Comparison of ENCODE assay signal across 1 fruit fly cellular context in the genomic region with DNA sequence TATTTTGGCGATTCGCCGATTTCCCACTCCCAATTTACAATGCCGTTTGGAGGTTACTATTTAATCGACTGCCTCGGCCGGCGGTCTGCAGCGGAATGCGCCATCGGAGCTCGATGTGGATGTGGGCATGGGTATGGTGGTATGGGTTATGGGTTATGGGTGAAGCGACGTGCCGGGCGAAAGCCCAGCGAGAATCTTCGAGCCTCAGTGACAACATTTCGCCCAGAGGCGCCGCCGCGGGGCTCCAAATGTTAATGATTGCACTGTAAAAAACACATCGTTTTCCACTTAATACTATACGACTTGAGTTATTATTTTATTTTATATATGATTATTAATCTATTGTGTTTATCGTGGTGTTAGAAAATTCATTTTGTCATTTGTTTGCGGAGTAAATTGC.
A peak's percentile ranks its signal among the peaks of the same experiment; 100 is the strongest.
TF ChIP-seq lines count a peak whose summit lies in the region.

No protein-coding gene starts in this region.

TF ChIP-seq in whole organism, embryonic, 481 proteins besides CTCF, POLR2A, EP300 and RAD21 (continued from another document and continues in another):
- TF ChIP-seq C15 (GFP tag; IDR thresholded peaks at IDR 0.05; lab: Robert Waterston, UW), result no peak
- TF ChIP-seq Eip74EF (GFP tag; optimal IDR thresholded peaks at IDR 0.05; lab: Kevin White, UChicago), result no peak
- no peak for TF ChIP-seq CG10654 (GFP tag; optimal IDR thresholded peaks at IDR 0.05; lab: Kevin White, UChicago)
- no peak for TF ChIP-seq Adf1 (GFP tag; IDR thresholded peaks at IDR 0.05; lab: Robert Waterston, UW)
- TF ChIP-seq CG10543 (GFP tag; optimal IDR thresholded peaks at IDR 0.05; lab: Kevin White, UChicago), result peak; percentile 25
- TF ChIP-seq MTF-1 (GFP tag; optimal IDR thresholded peaks at IDR 0.05; lab: Kevin White, UChicago; ENCODE audit: borderline replicate concordance), result no peak
- no peak for TF ChIP-seq CG17829 (tag; optimal IDR thresholded peaks at IDR 0.05; lab: Kevin White, UChicago)
- no peak for TF ChIP-seq CG8089 (GFP tag; optimal IDR thresholded peaks at IDR 0.05; lab: Kevin White, UChicago)
- TF ChIP-seq CG10321 (GFP tag; IDR thresholded peaks at IDR 0.05; lab: Robert Waterston, UW), result no peak
- TF ChIP-seq CG1603 (tag; optimal IDR thresholded peaks at IDR 0.05; lab: Kevin White, UChicago), result no peak
- no peak for TF ChIP-seq twi (tag; optimal IDR thresholded peaks at IDR 0.05; lab: Kevin White, UChicago)
- no peak for TF ChIP-seq CG2120 (GFP tag; optimal IDR thresholded peaks at IDR 0.05; lab: Kevin White, UChicago)
- peak; percentile 36; the same call in 1 of the 2 replicates for TF ChIP-seq CG9932 (GFP tag; IDR thresholded peaks at IDR 0.05; lab: Robert Waterston, UW)
- no peak for TF ChIP-seq da (GFP tag; optimal IDR thresholded peaks at IDR 0.05; lab: Kevin White, UChicago)
- TF ChIP-seq Drgx (GFP tag; IDR thresholded peaks at IDR 0.05; lab: Robert Waterston, UW), result 0 out of 2 replicates have a peak, but pooled peaks have one; percentile 19
- no peak for TF ChIP-seq CG10431 (GFP tag; optimal IDR thresholded peaks at IDR 0.05; lab: Kevin White, UChicago)
- no peak for TF ChIP-seq aop (GFP tag; IDR thresholded peaks at IDR 0.05; lab: Robert Waterston, UW)
- TF ChIP-seq eve (GFP tag; optimal IDR thresholded peaks at IDR 0.05; lab: Kevin White, UChicago), result no peak
- TF ChIP-seq psq (GFP tag; optimal IDR thresholded peaks at IDR 0.05; lab: Kevin White, UChicago), result no peak
- TF ChIP-seq jing (GFP tag; optimal IDR thresholded peaks at IDR 0.05; lab: Kevin White, UChicago), result no peak
- TF ChIP-seq p53 (GFP tag; optimal IDR thresholded peaks at IDR 0.05; lab: Kevin White, UChicago), result no peak
- no peak for TF ChIP-seq CG9817 (tag; optimal IDR thresholded peaks at IDR 0.05; lab: Kevin White, UChicago)
- TF ChIP-seq CG4854 (GFP tag; optimal IDR thresholded peaks at IDR 0.05; lab: Kevin White, UChicago), result no peak
- TF ChIP-seq GATAe (GFP tag; conservative IDR thresholded peaks at IDR 0.05; lab: Robert Waterston, UW), result no peak
- no peak for TF ChIP-seq stc (GFP tag; IDR thresholded peaks at IDR 0.05; lab: Robert Waterston, UW)
- no peak for TF ChIP-seq Dp (GFP tag; optimal IDR thresholded peaks at IDR 0.05; lab: Kevin White, UChicago)
- TF ChIP-seq Sox100B (GFP tag; optimal IDR thresholded peaks at IDR 0.05; lab: Kevin White, UChicago), result peak; percentile 8
- TF ChIP-seq Oaz (GFP tag; IDR thresholded peaks at IDR 0.05; lab: Robert Waterston, UW), result no peak
- TF ChIP-seq CG13894 (tag; optimal IDR thresholded peaks at IDR 0.05; lab: Kevin White, UChicago), result no peak
- TF ChIP-seq Ada2b (GFP tag; IDR thresholded peaks at IDR 0.05; lab: Robert Waterston, UW), result no peak
- peak; percentile 17 for TF ChIP-seq CG18262 (tag; optimal IDR thresholded peaks at IDR 0.05; lab: Kevin White, UChicago)
- peak; percentile 24 for TF ChIP-seq Sox102F (GFP tag; optimal IDR thresholded peaks at IDR 0.05; lab: Kevin White, UChicago)
- TF ChIP-seq CG7987 (GFP tag; optimal IDR thresholded peaks at IDR 0.05; lab: Kevin White, UChicago), result no peak
- 0 out of 3 replicates have a peak, but pooled peaks have one; percentile 39 for TF ChIP-seq CG17361 (GFP tag; IDR thresholded peaks at IDR 0.05; lab: Robert Waterston, UW)
- TF ChIP-seq kay (GFP tag; optimal IDR thresholded peaks at IDR 0.05; lab: Kevin White, UChicago), result no peak
- no peak for TF ChIP-seq salm (tag; optimal IDR thresholded peaks at IDR 0.05; lab: Kevin White, UChicago)
- TF ChIP-seq Mrtf (GFP tag; IDR thresholded peaks at IDR 0.05; lab: Robert Waterston, UW), result no peak
- TF ChIP-seq tap (tag; optimal IDR thresholded peaks at IDR 0.05; lab: Kevin White, UChicago), result no peak
- no peak for TF ChIP-seq CG4707 (GFP tag; optimal IDR thresholded peaks at IDR 0.05; lab: Kevin White, UChicago)
- TF ChIP-seq crc (GFP tag; optimal IDR thresholded peaks at IDR 0.05; lab: Kevin White, UChicago), result no peak
- TF ChIP-seq Blimp-1 (GFP tag; optimal IDR thresholded peaks at IDR 0.05; lab: Kevin White, UChicago), result peak; percentile 27
- no peak for TF ChIP-seq CG17612 (GFP tag; IDR thresholded peaks at IDR 0.05; lab: Robert Waterston, UW)
- no peak for TF ChIP-seq CG32772 (GFP tag; IDR thresholded peaks at IDR 0.05; lab: Robert Waterston, UW)
- TF ChIP-seq gsb (GFP tag; IDR thresholded peaks at IDR 0.05; lab: Robert Waterston, UW), result no peak
- TF ChIP-seq dysf (GFP tag; IDR thresholded peaks at IDR 0.05; lab: Robert Waterston, UW), result 0 out of 3 replicates have a peak, but pooled peaks have one; percentile 18
- no peak for TF ChIP-seq Hmx (GFP tag; optimal IDR thresholded peaks at IDR 0.05; lab: Kevin White, UChicago)
- TF ChIP-seq CG15601 (tag; optimal IDR thresholded peaks at IDR 0.05; lab: Kevin White, UChicago), result no peak
- no peak for TF ChIP-seq Awh (GFP tag; IDR thresholded peaks at IDR 0.05; lab: Robert Waterston, UW)
- TF ChIP-seq ap (GFP tag; IDR thresholded peaks at IDR 0.05; lab: Robert Waterston, UW), result no peak
- TF ChIP-seq CG13296 (GFP tag; optimal IDR thresholded peaks at IDR 0.05; lab: Kevin White, UChicago), result no peak
- TF ChIP-seq Neu2 (GFP tag; optimal IDR thresholded peaks at IDR 0.05; lab: Kevin White, UChicago; ENCODE audit: borderline replicate concordance), result no peak
- TF ChIP-seq prd (optimal IDR thresholded peaks at IDR 0.05; lab: Kevin White, UChicago), result no peak
- no peak for TF ChIP-seq prd (GFP tag; IDR thresholded peaks at IDR 0.05; lab: Robert Waterston, UW)
- TF ChIP-seq btn (GFP tag; optimal IDR thresholded peaks at IDR 0.05; lab: Kevin White, UChicago), result no peak
- no peak for TF ChIP-seq Sry-β (GFP tag; optimal IDR thresholded peaks at IDR 0.05; lab: Kevin White, UChicago)
- no peak for TF ChIP-seq vnd (GFP tag; IDR thresholded peaks at IDR 0.05; lab: Robert Waterston, UW; ENCODE audit: partially characterized antibody)
- no peak for TF ChIP-seq Ravus (GFP tag; IDR thresholded peaks at IDR 0.05; lab: Robert Waterston, UW)
- TF ChIP-seq gem (tag; optimal IDR thresholded peaks at IDR 0.05; lab: Kevin White, UChicago), result peak; percentile 27
- TF ChIP-seq CG17385 (GFP tag; optimal IDR thresholded peaks at IDR 0.05; lab: Kevin White, UChicago), result peak; percentile 3
- no peak for TF ChIP-seq CG30403 (GFP tag; optimal IDR thresholded peaks at IDR 0.05; lab: Kevin White, UChicago)
- TF ChIP-seq Nf-YA (GFP tag; IDR thresholded peaks at IDR 0.05; lab: Robert Waterston, UW), result 0 out of 2 replicates have a peak, but pooled peaks have one; percentile 8
- no peak for TF ChIP-seq fd102C (GFP tag; optimal IDR thresholded peaks at IDR 0.05; lab: Kevin White, UChicago)
- TF ChIP-seq CG7928 (GFP tag; optimal IDR thresholded peaks at IDR 0.05; lab: Kevin White, UChicago), result no peak
- no peak for TF ChIP-seq Nf-YB (GFP tag; optimal IDR thresholded peaks at IDR 0.05; lab: Kevin White, UChicago)
- no peak for TF ChIP-seq Pdp1 (GFP tag; optimal IDR thresholded peaks at IDR 0.05; lab: Kevin White, UChicago)
- no peak for TF ChIP-seq klu (GFP tag; IDR thresholded peaks at IDR 0.05; lab: Robert Waterston, UW)
- no peak for TF ChIP-seq Hmr (GFP tag; optimal IDR thresholded peaks at IDR 0.05; lab: Kevin White, UChicago)
- TF ChIP-seq B-H2 (GFP tag; optimal IDR thresholded peaks at IDR 0.05; lab: Kevin White, UChicago), result no peak
- TF ChIP-seq sob (GFP tag; IDR thresholded peaks at IDR 0.05; lab: Robert Waterston, UW), result no peak
- no peak for TF ChIP-seq CG3163 (GFP tag; optimal IDR thresholded peaks at IDR 0.05; lab: Kevin White, UChicago)
- TF ChIP-seq CG1024 (GFP tag; IDR thresholded peaks at IDR 0.05; lab: Robert Waterston, UW), result no peak
- no peak for TF ChIP-seq so (GFP tag; IDR thresholded peaks at IDR 0.05; lab: Robert Waterston, UW)
- no peak for TF ChIP-seq CG3847 (GFP tag; IDR thresholded peaks at IDR 0.05; lab: Robert Waterston, UW)
- 0 out of 3 replicates have a peak, but pooled peaks have one; percentile 55 for TF ChIP-seq gce (GFP tag; IDR thresholded peaks at IDR 0.05; lab: Robert Waterston, UW)
- no peak for TF ChIP-seq Sin3A (optimal IDR thresholded peaks at IDR 0.05; lab: Kevin White, UChicago)
- no peak for TF ChIP-seq HHEX (GFP tag; optimal IDR thresholded peaks at IDR 0.05; lab: Kevin White, UChicago)
- no peak for TF ChIP-seq CG11723 (GFP tag; optimal IDR thresholded peaks at IDR 0.05; lab: Kevin White, UChicago)
- no peak for TF ChIP-seq YL-1 (GFP tag; optimal IDR thresholded peaks at IDR 0.05; lab: Kevin White, UChicago)
- no peak for TF ChIP-seq Chrac-16 (GFP tag; optimal IDR thresholded peaks at IDR 0.05; lab: Kevin White, UChicago)
- no peak for TF ChIP-seq Lpt (GFP tag; optimal IDR thresholded peaks at IDR 0.05; lab: Kevin White, UChicago)
- TF ChIP-seq dmrt99B (tag; optimal IDR thresholded peaks at IDR 0.05; lab: Kevin White, UChicago), result peak; percentile 5
- TF ChIP-seq Med (GFP tag; lab: Kevin White, UChicago), result peak; percentile 29
- TF ChIP-seq CG11085 (GFP tag; IDR thresholded peaks at IDR 0.05; lab: Robert Waterston, UW), result no peak
- no peak for TF ChIP-seq CG4617 (GFP tag; optimal IDR thresholded peaks at IDR 0.05; lab: Kevin White, UChicago; ENCODE audit: borderline replicate concordance)
- no peak for TF ChIP-seq CG2875 (GFP tag; optimal IDR thresholded peaks at IDR 0.05; lab: Kevin White, UChicago)
- no peak for TF ChIP-seq Stat92E (GFP tag; optimal IDR thresholded peaks at IDR 0.05; lab: Kevin White, UChicago)
- no peak for TF ChIP-seq CG42726 (GFP tag; IDR thresholded peaks at IDR 0.05; lab: Robert Waterston, UW; ENCODE audit: partially characterized antibody)
- no peak for TF ChIP-seq bcd (GFP tag; optimal IDR thresholded peaks at IDR 0.05; lab: Kevin White, UChicago)
- TF ChIP-seq CG14441 (GFP tag; IDR thresholded peaks at IDR 0.05; lab: Robert Waterston, UW), result no peak
- TF ChIP-seq Rfx (GFP tag; IDR thresholded peaks at IDR 0.05; lab: Robert Waterston, UW), result peak; percentile 38; the same call in 1 of the 2 replicates
- TF ChIP-seq gcm (GFP tag; optimal IDR thresholded peaks at IDR 0.05; lab: Kevin White, UChicago), result no peak
- TF ChIP-seq sna (GFP tag; IDR thresholded peaks at IDR 0.05; lab: Robert Waterston, UW; ENCODE audit: partially characterized antibody), result no peak
- no peak for TF ChIP-seq nerfin-2 (GFP tag; IDR thresholded peaks at IDR 0.05; lab: Robert Waterston, UW; ENCODE audit: partially characterized antibody)
- TF ChIP-seq az2 (GFP tag; optimal IDR thresholded peaks at IDR 0.05; lab: Kevin White, UChicago), result no peak
- TF ChIP-seq slp2 (GFP tag; optimal IDR thresholded peaks at IDR 0.05; lab: Kevin White, UChicago), result no peak
- no peak for TF ChIP-seq ewg (GFP tag; optimal IDR thresholded peaks at IDR 0.05; lab: Kevin White, UChicago)
- TF ChIP-seq zen (tag; optimal IDR thresholded peaks at IDR 0.05; lab: Kevin White, UChicago), result no peak
- 0 out of 2 replicates have a peak, but pooled peaks have one; percentile 38 for TF ChIP-seq Xrp1 (GFP tag; IDR thresholded peaks at IDR 0.05; lab: Robert Waterston, UW)
- TF ChIP-seq CG11560 (tag; IDR thresholded peaks at IDR 0.05; lab: Robert Waterston, UW), result no peak
- no peak for TF ChIP-seq CG8281 (tag; optimal IDR thresholded peaks at IDR 0.05; lab: Kevin White, UChicago)
- peak; percentile 35 for TF ChIP-seq sd (tag; optimal IDR thresholded peaks at IDR 0.05; lab: Kevin White, UChicago)
- TF ChIP-seq pho (GFP tag; optimal IDR thresholded peaks at IDR 0.05; lab: Kevin White, UChicago), result no peak
- no peak for TF ChIP-seq otp (GFP tag; IDR thresholded peaks at IDR 0.05; lab: Robert Waterston, UW)
- TF ChIP-seq crp (GFP tag; optimal IDR thresholded peaks at IDR 0.05; lab: Kevin White, UChicago), result no peak
- TF ChIP-seq Dip3 (GFP tag; optimal IDR thresholded peaks at IDR 0.05; lab: Kevin White, UChicago), result no peak
- TF ChIP-seq Scr (GFP tag; IDR thresholded peaks at IDR 0.05; lab: Robert Waterston, UW; ENCODE audit: partially characterized antibody), result no peak
- no peak for TF ChIP-seq Bdp1 (GFP tag; optimal IDR thresholded peaks at IDR 0.05; lab: Kevin White, UChicago)
- TF ChIP-seq zfh2 (GFP tag; optimal IDR thresholded peaks at IDR 0.05; lab: Kevin White, UChicago), result no peak
- no peak for TF ChIP-seq Atf3 (GFP tag; optimal IDR thresholded peaks at IDR 0.05; lab: Kevin White, UChicago)
- no peak for TF ChIP-seq PHDP (tag; optimal IDR thresholded peaks at IDR 0.05; lab: Kevin White, UChicago)
- no peak for TF ChIP-seq fu2 (GFP tag; optimal IDR thresholded peaks at IDR 0.05; lab: Kevin White, UChicago)
- no peak for TF ChIP-seq CG17568 (GFP tag; optimal IDR thresholded peaks at IDR 0.05; lab: Kevin White, UChicago)
- TF ChIP-seq CG31224 (GFP tag; IDR thresholded peaks at IDR 0.05; lab: Robert Waterston, UW), result no peak
- no peak for TF ChIP-seq sqz (GFP tag; optimal IDR thresholded peaks at IDR 0.05; lab: Kevin White, UChicago)
- no peak for TF ChIP-seq Kr (GFP tag; optimal IDR thresholded peaks at IDR 0.05; lab: Kevin White, UChicago)
- TF ChIP-seq CG8944 (GFP tag; optimal IDR thresholded peaks at IDR 0.05; lab: Kevin White, UChicago), result no peak
- TF ChIP-seq CG15479 (GFP tag; optimal IDR thresholded peaks at IDR 0.05; lab: Kevin White, UChicago), result no peak
- TF ChIP-seq br (optimal IDR thresholded peaks at IDR 0.05; lab: Kevin White, UChicago), result no peak
- 0 out of 2 replicates have a peak, but pooled peaks have one; percentile 9 for TF ChIP-seq NFAT (GFP tag; IDR thresholded peaks at IDR 0.05; lab: Robert Waterston, UW)
- TF ChIP-seq CG13775 (GFP tag; optimal IDR thresholded peaks at IDR 0.05; lab: Kevin White, UChicago), result no peak
- no peak for TF ChIP-seq h (optimal IDR thresholded peaks at IDR 0.05; lab: Kevin White, UChicago)
- TF ChIP-seq sens-2 (GFP tag; IDR thresholded peaks at IDR 0.05; lab: Robert Waterston, UW), result no peak
- no peak for TF ChIP-seq nerfin-1 (tag; optimal IDR thresholded peaks at IDR 0.05; lab: Kevin White, UChicago)
- TF ChIP-seq CG15073 (GFP tag; optimal IDR thresholded peaks at IDR 0.05; lab: Kevin White, UChicago), result no peak
- TF ChIP-seq BtbVII (GFP tag; optimal IDR thresholded peaks at IDR 0.05; lab: Kevin White, UChicago), result no peak
- TF ChIP-seq bsh (GFP tag; optimal IDR thresholded peaks at IDR 0.05; lab: Kevin White, UChicago), result no peak
- TF ChIP-seq CG1529 (GFP tag; optimal IDR thresholded peaks at IDR 0.05; lab: Kevin White, UChicago), result no peak
- no peak for TF ChIP-seq pnt (GFP tag; optimal IDR thresholded peaks at IDR 0.05; lab: Kevin White, UChicago)
- no peak for TF ChIP-seq Vsx1 (GFP tag; optimal IDR thresholded peaks at IDR 0.05; lab: Kevin White, UChicago)
- TF ChIP-seq dati (GFP tag; IDR thresholded peaks at IDR 0.05; lab: Robert Waterston, UW), result no peak
- no peak for TF ChIP-seq CG14014 (GFP tag; IDR thresholded peaks at IDR 0.05; lab: Robert Waterston, UW)
- 0 out of 3 replicates have a peak, but pooled peaks have one; percentile 10 for TF ChIP-seq sr (GFP tag; IDR thresholded peaks at IDR 0.05; lab: Robert Waterston, UW)
- TF ChIP-seq E2f2 (GFP tag; IDR thresholded peaks at IDR 0.05; lab: Robert Waterston, UW), result no peak
